Fruit fly (Drosophila melanogaster): ENCODE data around the gene CG14817.
A peak's percentile ranks its signal among the peaks of the same experiment; 100 is the strongest.

dm6 chrX:1879606-1880110, 2.6 kb upstream of the CG14817 start, which contains the start of gene CG14818:
- peak; percentile 47 for TF ChIP-seq sv (GFP tag; optimal IDR thresholded peaks at IDR 0.05)
- TF ChIP-seq dsf (GFP tag; optimal IDR thresholded peaks at IDR 0.05; ENCODE audit: borderline replicate concordance) = no peak
- TF ChIP-seq fru (GFP tag; optimal IDR thresholded peaks at IDR 0.05) = peak; percentile 46
- TF ChIP-seq Jra (GFP tag; optimal IDR thresholded peaks at IDR 0.05) = no peak
- TF ChIP-seq Abd-B (GFP tag; optimal IDR thresholded peaks at IDR 0.05) = no peak
- TF ChIP-seq h (GFP tag; optimal IDR thresholded peaks at IDR 0.05) = peak; percentile 66
- no peak for TF ChIP-seq pan (optimal IDR thresholded peaks at IDR 0.05)
- TF ChIP-seq Hr83 (GFP tag; optimal IDR thresholded peaks at IDR 0.05; ENCODE audit: poor library complexity, severe bottlenecking) = no peak

All from whole organism, wandering third instar larva.